Worm (Caenorhabditis elegans) whole organism, L4/young adult: ENCODE results near the gene F40F8.3.

Source experiments
- W03F9.2 ChIP-seq: fragments of 150-350 bp; optimal IDR thresholded peaks from 2 replicates; lab custom pipeline; 2014; ENCODE audit warnings: missing biosample characterization, missing genetic modification characterization
- dao-5 ChIP-seq: sonication (generic microtip); optimal IDR thresholded peaks from 2 replicates; lab custom pipeline; 2016; ENCODE audit warnings: missing genotype, missing genetic modification characterization, moderate library complexity, missing compliant biosample characterization

DNA sequence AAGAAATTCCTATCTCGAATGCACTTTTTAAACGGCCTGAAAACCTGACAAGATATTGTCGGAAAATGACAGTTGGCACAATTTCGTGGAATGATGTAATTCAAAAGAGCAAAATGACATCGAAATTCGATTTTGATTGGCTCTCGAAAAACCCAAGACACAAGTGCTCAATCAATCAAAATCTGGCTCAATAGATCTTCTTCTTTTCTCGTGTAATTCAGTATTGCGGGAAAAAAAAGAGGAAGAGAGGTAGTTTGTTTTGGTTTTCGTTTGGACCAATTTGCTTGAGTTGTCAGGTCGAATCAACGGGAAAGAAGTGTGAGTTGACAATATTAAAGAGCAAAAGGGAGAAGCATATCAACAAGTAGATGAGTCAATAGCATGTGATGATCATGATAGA lies 6.7 kb downstream of the F40F8.3 start:
- no peak for TF ChIP-seq W03F9.2 (tag; lab: Kevin White, UChicago)
- TF ChIP-seq dao-5 (tag; lab: Kevin White, UChicago), result no peak
